Worm (Caenorhabditis elegans) whole organism, young adult: ENCODE data around the gene tab-1.
A peak's percentile ranks its signal among the peaks of the same experiment; 100 is the strongest.

Source experiments
- B0261.1 ChIP-seq: sonication (generic microtip); optimal IDR thresholded peaks from 2 replicates; lab custom pipeline; 2016; ENCODE audit warnings: mild to moderate bottlenecking, missing genetic modification characterization, moderate library complexity, missing compliant biosample characterization
- C06A6.2 ChIP-seq: fragments of 200-800 bp; sonication (Bioruptor generic); conservative IDR thresholded peaks from 2 replicates; pipeline ENCODE4 v1.3.6; 2022; ENCODE audit warnings: missing genetic modification characterization, missing compliant biosample characterization
- D2030.7 ChIP-seq: fragments of 200-800 bp; sonication (Bioruptor generic); IDR thresholded peaks from 2 replicates; pipeline ENCODE4 v1.3.6; 2022; ENCODE audit warnings: missing genetic modification reagents, missing genetic modification characterization, missing compliant biosample characterization
- F55B11.4 ChIP-seq: sonication (generic microtip); optimal IDR thresholded peaks from 2 replicates; lab custom pipeline; 2016; ENCODE audit warnings: missing compliant biosample characterization, missing genetic modification characterization, borderline replicate concordance; ENCODE audit not compliant: insufficient read depth
- K12H6.12 ChIP-seq: fragments of 200-800 bp; sonication (Bioruptor generic); optimal IDR thresholded peaks from 2 replicates; lab custom pipeline; 2018; ENCODE audit warnings: mild to moderate bottlenecking, missing genetic modification characterization, missing compliant biosample characterization
- akir-1 ChIP-seq: fragments of 200-800 bp; sonication (Bioruptor generic); optimal IDR thresholded peaks from 2 replicates; lab custom pipeline; 2018; ENCODE audit warnings: mild to moderate bottlenecking, missing genetic modification characterization, moderate library complexity, missing compliant biosample characterization
- atf-7 ChIP-seq: sonication (generic microtip); optimal IDR thresholded peaks from 2 replicates; lab custom pipeline; 2017; ENCODE audit warnings: mild to moderate bottlenecking, missing genetic modification characterization, missing compliant biosample characterization
- athp-1 ChIP-seq: sonication (generic microtip); optimal IDR thresholded peaks from 2 replicates; lab custom pipeline; 2017; ENCODE audit warnings: mild to moderate bottlenecking, missing genetic modification characterization, missing compliant biosample characterization
- bed-1 ChIP-seq: fragments of 200-800 bp; sonication (Bioruptor generic); IDR thresholded peaks from 2 replicates; pipeline ENCODE4 v1.3.6; 2022; ENCODE audit warnings: missing genetic modification reagents, missing genetic modification characterization, missing compliant biosample characterization
- ccch-3 ChIP-seq: fragments of 200-800 bp; sonication (Bioruptor generic); optimal IDR thresholded peaks from 2 replicates; lab custom pipeline; 2018; ENCODE audit warnings: mild to moderate bottlenecking, missing genetic modification characterization, missing compliant biosample characterization
- cebp-1 ChIP-seq, 2 experiments: fragments of 200-800 bp in 1 of 2; sonication (Bioruptor generic) in 1 of 2; sonication (generic microtip) in 1 of 2; IDR thresholded peaks in 1 of 2; optimal IDR thresholded peaks in 1 of 2; 2 replicates each; pipeline versions ENCODE4 v1.3.6 to Lab custom; 2017 to 2022; ENCODE audit warnings: missing compliant biosample characterization in 2 of 2, missing genetic modification characterization in 2 of 2, mild to moderate bottlenecking in 1 of 2, missing genetic modification reagents in 1 of 2, moderate library complexity in 1 of 2
- ceh-100 ChIP-seq: fragments of 200-800 bp; sonication (Bioruptor generic); IDR thresholded peaks from 2 replicates; pipeline ENCODE4 v1.3.6; 2022; ENCODE audit warnings: missing genetic modification reagents, missing genetic modification characterization, missing compliant biosample characterization
- ceh-27 ChIP-seq: fragments of 200-800 bp; sonication (Bioruptor generic); optimal IDR thresholded peaks from 2 replicates; lab custom pipeline; 2018; ENCODE audit warnings: mild to moderate bottlenecking, missing genetic modification characterization, moderate library complexity, missing compliant biosample characterization
- ceh-91 ChIP-seq: fragments of 200-800 bp; sonication (Bioruptor generic); IDR thresholded peaks from 2 replicates; pipeline ENCODE4 v1.3.6; 2022; ENCODE audit warnings: missing genetic modification reagents, missing genetic modification characterization, missing compliant biosample characterization
- chd-7 ChIP-seq: sonication (generic microtip); optimal IDR thresholded peaks from 2 replicates; lab custom pipeline; 2016; ENCODE audit warnings: mild to moderate bottlenecking, missing genetic modification characterization, moderate library complexity, missing compliant biosample characterization
- efl-1 ChIP-seq: fragments of 150-350 bp; optimal IDR thresholded peaks from 2 replicates; lab custom pipeline; 2014; ENCODE audit warnings: missing biosample characterization, missing genetic modification reagents, missing genetic modification characterization
- gei-17 ChIP-seq: fragments of 200-800 bp; sonication (Bioruptor generic); optimal IDR thresholded peaks from 2 replicates; lab custom pipeline; 2018; ENCODE audit warnings: mild to moderate bottlenecking, missing genetic modification characterization, missing compliant biosample characterization
- him-1 ChIP-seq: sonication (generic microtip); optimal IDR thresholded peaks from 2 replicates; lab custom pipeline; 2016; ENCODE audit warnings: missing genotype, missing genetic modification reagents, missing genetic modification characterization, missing compliant biosample characterization
- hsf-1 ChIP-seq: fragments of 200-800 bp; sonication (Bioruptor generic); IDR thresholded peaks from 2 replicates; pipeline ENCODE4 v1.3.6; 2022; ENCODE audit warnings: missing genetic modification reagents, missing genetic modification characterization, missing compliant biosample characterization
- lag-1 ChIP-seq: fragments of 200-800 bp; sonication (Bioruptor generic); IDR thresholded peaks from 2 replicates; pipeline ENCODE4 v1.3.6; 2022; ENCODE audit warnings: missing genetic modification reagents, missing genetic modification characterization, missing compliant biosample characterization
- let-526 ChIP-seq: fragments of 200-800 bp; sonication (Bioruptor generic); IDR thresholded peaks from 2 replicates; pipeline ENCODE4 v1.3.6; 2022; ENCODE audit warnings: missing genetic modification reagents, missing genetic modification characterization, missing compliant biosample characterization
- lin-35 ChIP-seq, 3 experiments: fragments of 150-350 bp in 2 of 3; sonication (generic microtip) in 1 of 3; optimal IDR thresholded peaks; 2 replicates each; lab custom pipeline; 2014 to 2018; ENCODE audit warnings: missing biosample characterization in 3 of 3, missing genetic modification characterization in 3 of 3, missing genetic modification reagents in 3 of 3
- lsl-1 ChIP-seq: fragments of 200-800 bp; sonication (Bioruptor generic); optimal IDR thresholded peaks from 2 replicates; lab custom pipeline; 2018; ENCODE audit warnings: mild to moderate bottlenecking, missing genetic modification characterization, moderate library complexity, missing compliant biosample characterization
- madf-6 ChIP-seq: fragments of 200-800 bp; sonication (Bioruptor generic); IDR thresholded peaks from 2 replicates; pipeline ENCODE4 v1.3.6; 2022; ENCODE audit warnings: missing genetic modification reagents, missing genetic modification characterization, missing compliant biosample characterization
- madf-8 ChIP-seq: fragments of 200-800 bp; sonication (Bioruptor generic); conservative IDR thresholded peaks from 2 replicates; pipeline ENCODE4 v1.3.6; 2022; ENCODE audit warnings: missing genetic modification reagents, missing genetic modification characterization, missing compliant biosample characterization
- mcd-1 ChIP-seq: fragments of 200-800 bp; sonication (Bioruptor generic); IDR thresholded peaks from 2 replicates; pipeline ENCODE4 v1.3.6; 2022; ENCODE audit warnings: missing genetic modification reagents, missing genetic modification characterization, missing compliant biosample characterization
- nfyb-1 ChIP-seq: fragments of 200-800 bp; sonication (Bioruptor generic); IDR thresholded peaks from 2 replicates; pipeline ENCODE4 v1.3.6; 2022; ENCODE audit warnings: missing genetic modification reagents, missing genetic modification characterization, missing compliant biosample characterization
- nhr-80 ChIP-seq: sonication (generic microtip); optimal IDR thresholded peaks from 2 replicates; lab custom pipeline; 2016; ENCODE audit warnings: missing genetic modification characterization, missing compliant biosample characterization
- rcor-1 ChIP-seq: fragments of 200-800 bp; sonication (Bioruptor generic); IDR thresholded peaks from 2 replicates; pipeline ENCODE4 v1.3.6; 2022; ENCODE audit warnings: missing genetic modification reagents, missing genetic modification characterization, missing compliant biosample characterization
- sdz-38 ChIP-seq: sonication (generic microtip); optimal IDR thresholded peaks from 2 replicates; lab custom pipeline; 2016; ENCODE audit warnings: missing genotype, missing genetic modification characterization, missing compliant biosample characterization
- snpc-1.1 ChIP-seq: sonication (generic microtip); optimal IDR thresholded peaks from 2 replicates; lab custom pipeline; 2017; ENCODE audit warnings: missing genetic modification characterization, mild to moderate bottlenecking, missing compliant biosample characterization, antibody characterized with exemption, moderate library complexity, missing genotype, missing genetic modification reagents; ENCODE audit not compliant: insufficient read depth
- snpc-1.3 ChIP-seq: sonication (generic microtip); optimal IDR thresholded peaks from 2 replicates; lab custom pipeline; 2017; ENCODE audit warnings: missing genetic modification characterization, mild to moderate bottlenecking, missing compliant biosample characterization, antibody characterized with exemption, moderate library complexity, missing genotype, missing genetic modification reagents; ENCODE audit not compliant: insufficient read depth
- snpc-3.4 ChIP-seq: sonication (generic microtip); optimal IDR thresholded peaks from 2 replicates; lab custom pipeline; 2017; ENCODE audit warnings: missing genetic modification characterization, mild to moderate bottlenecking, missing compliant biosample characterization, antibody characterized with exemption, moderate library complexity, missing genotype, missing genetic modification reagents
- snpc-4 ChIP-seq, 5 experiments: fragments of 150-350 bp in 1 of 5; sonication (generic microtip) in 4 of 5; optimal IDR thresholded peaks; 2 replicates each; lab custom pipeline; 2014 to 2018; ENCODE audit warnings: missing genetic modification characterization in 5 of 5, missing biosample characterization in 3 of 5, antibody characterized with exemption in 2 of 5, mild to moderate bottlenecking in 2 of 5, missing compliant biosample characterization in 2 of 5, missing genotype in 2 of 5, moderate library complexity in 2 of 5, missing genetic modification reagents in 1 of 5
- tlf-1 ChIP-seq: fragments of 200-800 bp; sonication (Bioruptor generic); optimal IDR thresholded peaks from 2 replicates; lab custom pipeline; 2018; ENCODE audit warnings: mild to moderate bottlenecking, missing genetic modification characterization, missing compliant biosample characterization
- xnd-1 ChIP-seq: sonication (generic microtip); optimal IDR thresholded peaks from 2 replicates; lab custom pipeline; 2016; ENCODE audit warnings: missing genotype, missing genetic modification reagents, missing genetic modification characterization, missing compliant biosample characterization
- zfh-2 ChIP-seq: fragments of 200-800 bp; sonication (Bioruptor generic); conservative IDR thresholded peaks from 2 replicates; pipeline ENCODE4 v1.3.6; 2022; ENCODE audit warnings: missing genetic modification reagents, missing genetic modification characterization, missing compliant biosample characterization
- ztf-18 ChIP-seq: sonication (generic microtip); optimal IDR thresholded peaks from 2 replicates; lab custom pipeline; 2016; ENCODE audit warnings: missing genotype, mild to moderate bottlenecking, missing genetic modification characterization, missing compliant biosample characterization
- ztf-22 ChIP-seq: fragments of 200-800 bp; sonication (Bioruptor generic); optimal IDR thresholded peaks from 2 replicates; lab custom pipeline; 2018; ENCODE audit warnings: mild to moderate bottlenecking, missing genetic modification characterization, moderate library complexity, missing compliant biosample characterization
- ztf-25 ChIP-seq: fragments of 200-800 bp; sonication (Bioruptor generic); IDR thresholded peaks from 2 replicates; pipeline ENCODE4 v1.3.6; 2022; ENCODE audit warnings: missing genetic modification reagents, missing genetic modification characterization, missing compliant biosample characterization
- ztf-6 ChIP-seq: fragments of 200-800 bp; sonication (Bioruptor generic); IDR thresholded peaks from 2 replicates; pipeline ENCODE4 v1.3.6; 2022; ENCODE audit warnings: missing genetic modification reagents, missing genetic modification characterization, missing compliant biosample characterization

tab-1 gene

ce11 chrII:6779104-6779503 lies 24.0 kb upstream of the tab-1 start, which contains the start of gene T13C2.7:
Gene T13C2.7 (plus strand): TSS chrII:6779404.
- TF ChIP-seq lag-1 (GFP tag; lab: Robert Waterston, UW), result no peak
- TF ChIP-seq snpc-3.4 (tag; lab: Kevin White, UChicago), result no peak
- TF ChIP-seq atf-7, result no peak
- TF ChIP-seq athp-1 (tag; lab: Kevin White, UChicago), result no peak
- TF ChIP-seq F55B11.4 (tag; lab: Kevin White, UChicago), result no peak
- no peak for TF ChIP-seq lin-35 (GFP tag; optimal IDR thresholded peaks at IDR 0.05; lab: Kevin White, UChicago)
- TF ChIP-seq lsl-1 (GFP tag; lab: Kevin White, UChicago), result no peak
- TF ChIP-seq, all 124 proteins: peak for 0

- TF ChIP-seq B0261.1 (tag; lab: Kevin White, UChicago) (no peak), akir-1 (no peak), nhr-80 (tag; lab: Kevin White, UChicago) (peak; percentile 44), cebp-1 (GFP tag; IDR thresholded peaks at IDR 0.05; lab: Robert Waterston, UW) (no peak), cebp-1 (tag; optimal IDR thresholded peaks at IDR 0.05; lab: Kevin White, UChicago) (peak; percentile 9), hsf-1 (peak; percentile 48; the same call in 1 of the 2 replicates)
- TF ChIP-seq, all 124 proteins: peak for 3
Observed at ce11 chrII:6781231-6781630, 21.9 kb upstream of the tab-1 start.

ce11 chrII:6781983-6782382 lies 21.1 kb upstream of the tab-1 start:
- TF ChIP-seq xnd-1 (tag; lab: Kevin White, UChicago) (peak; percentile 73), ceh-91 (GFP tag; lab: Robert Waterston, UW) (0 out of 2 replicates have a peak, but pooled peaks have one; percentile 35), madf-8 (peak; percentile 85), lsl-1 (GFP tag; lab: Kevin White, UChicago) (peak; percentile 81), gei-17 (GFP tag; lab: Kevin White, UChicago) (no peak), madf-6 (GFP tag; lab: Robert Waterston, UW) (peak; percentile 91), ceh-100 (no peak), efl-1 (GFP tag; lab: Kevin White, UChicago) (peak; percentile 48), C06A6.2 (GFP tag; lab: Robert Waterston, UW) (no peak), sdz-38 (tag; lab: Kevin White, UChicago) (no peak), snpc-1.3 (peak; percentile 37)
- TF ChIP-seq, all 124 proteins: peak for 7

ce11 chrII:6782738-6783163 lies 20.4 kb upstream of the tab-1 start:
- no peak for TF ChIP-seq ztf-6 (GFP tag; lab: Robert Waterston, UW)
- TF ChIP-seq snpc-4 (GFP tag; optimal IDR thresholded peaks at IDR 0.05; lab: Kevin White, UChicago), result no peak
- TF ChIP-seq snpc-4 (tag; optimal IDR thresholded peaks at IDR 0.05; lab: Kevin White, UChicago), result peak in 2 of 4 experiments; percentile 12 to 22
- peak; percentile 91 for TF ChIP-seq K12H6.12 (tag; lab: Kevin White, UChicago)
- TF ChIP-seq ztf-22 (GFP tag; lab: Kevin White, UChicago), result no peak
- no peak for TF ChIP-seq D2030.7 (GFP tag; lab: Robert Waterston, UW)
- TF ChIP-seq madf-6 (GFP tag; lab: Robert Waterston, UW), result no peak
- TF ChIP-seq zfh-2, result peak; percentile 82
- no peak for TF ChIP-seq rcor-1
- TF ChIP-seq chd-7, result no peak
- TF ChIP-seq him-1 (tag; lab: Kevin White, UChicago), result no peak
- TF ChIP-seq ceh-27 (GFP tag; lab: Kevin White, UChicago), result peak; percentile 76
- peak; percentile 42 for TF ChIP-seq tlf-1 (GFP tag; lab: Kevin White, UChicago)
- TF ChIP-seq akir-1, result no peak
- no peak for TF ChIP-seq snpc-1.1
- TF ChIP-seq ztf-18 (tag; lab: Kevin White, UChicago), result peak; percentile 39
- TF ChIP-seq ztf-25 (GFP tag; lab: Robert Waterston, UW), result no peak
- peak; percentile 82 for TF ChIP-seq nfyb-1 (GFP tag; lab: Robert Waterston, UW)
- peak; percentile 98 for TF ChIP-seq cebp-1 (GFP tag; IDR thresholded peaks at IDR 0.05; lab: Robert Waterston, UW)
- TF ChIP-seq cebp-1 (tag; optimal IDR thresholded peaks at IDR 0.05; lab: Kevin White, UChicago), result peak; percentile 99
- no peak for TF ChIP-seq bed-1
- no peak for TF ChIP-seq let-526 (GFP tag; lab: Robert Waterston, UW)
- peak; percentile 70 for TF ChIP-seq mcd-1 (GFP tag; lab: Robert Waterston, UW)
- no peak for TF ChIP-seq ccch-3
